Worm (Caenorhabditis elegans) whole organism, late embryonic: ENCODE measurements around the gene lep-2.

Experiments used
- ama-1 ChIP-seq: fragments of 150-350 bp; optimal IDR thresholded peaks from 2 replicates; lab custom pipeline; 2014
- ceh-22 ChIP-seq: sonication (generic microtip); optimal IDR thresholded peaks from 2 replicates; lab custom pipeline; 2017; ENCODE audit warnings: missing biosample characterization, missing genetic modification characterization
- ceh-30 ChIP-seq: fragments of 150-350 bp; optimal IDR thresholded peaks from 2 replicates; lab custom pipeline; 2014; ENCODE audit warnings: missing biosample characterization, missing genetic modification characterization
- ets-4 ChIP-seq: sonication (generic microtip); optimal IDR thresholded peaks from 2 replicates; lab custom pipeline; 2016; ENCODE audit warnings: missing genetic modification characterization, missing compliant biosample characterization
- fkh-10 ChIP-seq: fragments of 150-350 bp; optimal IDR thresholded peaks from 2 replicates; lab custom pipeline; 2014; ENCODE audit warnings: missing biosample characterization, missing genetic modification reagents, missing genetic modification characterization
- madf-2 ChIP-seq: sonication (generic microtip); optimal IDR thresholded peaks from 2 replicates; lab custom pipeline; 2017; ENCODE audit warnings: missing genetic modification characterization, missing compliant biosample characterization
- nhr-11 ChIP-seq: fragments of 150-350 bp; optimal IDR thresholded peaks from 2 replicates; lab custom pipeline; 2014; ENCODE audit warnings: missing biosample characterization, missing genetic modification characterization
- pha-4 ChIP-seq: fragments of 150-350 bp; optimal IDR thresholded peaks from 2 replicates; lab custom pipeline; 2018; ENCODE audit warnings: missing biosample characterization, missing genetic modification reagents, missing genetic modification characterization

- TF ChIP-seq ets-4 (tag; lab: Kevin White, UChicago) (no peak), nhr-11 (tag; lab: Kevin White, UChicago) (no peak), pha-4 (tag; lab: Kevin White, UChicago) (no peak), madf-2 (tag; lab: Kevin White, UChicago) (no peak), fkh-10 (no peak), ceh-22 (no peak), ceh-30 (no peak), ama-1 (no peak)
Observed at ce11 chrIV:959221-959620, 32.9 kb upstream of the lep-2 start, which contains the start of gene plx-1.
